Worm (Caenorhabditis elegans): Measurements from ENCODE around the gene C25F6.1.

C25F6.1 gene

DNA sequence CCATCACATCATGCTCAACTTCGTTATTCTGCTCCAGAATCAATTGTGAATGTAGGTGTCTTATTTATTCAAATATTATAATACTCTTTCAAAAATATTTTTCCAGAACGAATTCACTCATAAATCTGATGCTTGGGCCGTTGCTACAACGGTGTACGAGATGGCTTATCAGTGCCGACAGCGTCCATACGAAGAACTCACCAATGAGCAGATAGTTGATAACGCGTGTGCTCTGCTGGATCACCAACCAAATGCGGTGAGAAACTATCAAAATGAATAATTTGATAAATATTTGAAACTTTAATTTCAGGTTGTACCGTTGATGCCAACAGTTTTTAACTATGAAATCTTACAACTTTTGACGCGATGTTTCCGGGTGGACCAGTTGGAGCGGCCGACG lies 20.7 kb upstream of the C25F6.1 start:
- TF ChIP-seq tbx-8 (GFP tag; optimal IDR thresholded peaks at IDR 0.05), result no peak
- no peak for TF ChIP-seq ces-1 (GFP tag; optimal IDR thresholded peaks at IDR 0.05)
- no peak for TF ChIP-seq lin-32 (GFP tag; optimal IDR thresholded peaks at IDR 0.05)
- no peak for TF ChIP-seq nhr-28 (tag; optimal IDR thresholded peaks at IDR 0.05)
- no peak for TF ChIP-seq elt-3 (tag; optimal IDR thresholded peaks at IDR 0.05)
- no peak for TF ChIP-seq zip-8 (tag; optimal IDR thresholded peaks at IDR 0.05)
- no peak for TF ChIP-seq lin-13 (tag; optimal IDR thresholded peaks at IDR 0.05)
- TF ChIP-seq cnd-1 (tag; optimal IDR thresholded peaks at IDR 0.05), result no peak
- no peak for TF ChIP-seq hlh-1 (tag; optimal IDR thresholded peaks at IDR 0.05)
- no peak for TF ChIP-seq snpc-4 (tag; optimal IDR thresholded peaks at IDR 0.05)
- TF ChIP-seq ceh-43 (GFP tag; optimal IDR thresholded peaks at IDR 0.05), result no peak
- no peak for TF ChIP-seq nhr-12 (tag; optimal IDR thresholded peaks at IDR 0.05)
- TF ChIP-seq sem-2 (GFP tag; optimal IDR thresholded peaks at IDR 0.05), result no peak
- TF ChIP-seq blmp-1 (tag; optimal IDR thresholded peaks at IDR 0.05), result no peak
- TF ChIP-seq nhr-237 (tag; optimal IDR thresholded peaks at IDR 0.05), result no peak
- TF ChIP-seq lsy-2 (tag; optimal IDR thresholded peaks at IDR 0.05), result no peak
- TF ChIP-seq ceh-83 (GFP tag; optimal IDR thresholded peaks at IDR 0.05), result no peak

DNA sequence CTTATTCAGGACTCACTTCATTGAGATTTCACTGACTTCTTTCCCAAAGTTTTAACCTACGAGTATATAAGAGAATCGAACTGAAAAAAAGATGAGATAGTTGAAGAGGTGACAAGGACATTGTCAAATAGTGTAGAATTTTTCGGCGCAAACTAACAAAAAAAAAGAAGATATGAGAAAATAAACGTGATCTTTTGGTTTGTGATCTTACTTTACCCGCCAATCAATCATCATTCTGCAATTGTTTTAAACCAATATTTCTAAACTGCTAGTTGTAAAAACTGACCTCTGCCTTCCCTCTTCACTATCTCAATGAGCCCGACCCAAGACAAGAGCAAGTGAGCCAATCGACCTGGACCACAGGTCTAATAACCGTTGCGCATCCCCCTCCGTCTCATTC lies 20.1 kb upstream of the C25F6.1 start:
- TF ChIP-seq snpc-4 (tag; optimal IDR thresholded peaks at IDR 0.05) (no peak), mls-2 (tag; optimal IDR thresholded peaks at IDR 0.05) (no peak), ceh-43 (GFP tag; optimal IDR thresholded peaks at IDR 0.05) (no peak), sptf-1 (tag; optimal IDR thresholded peaks at IDR 0.05) (no peak), ces-1 (GFP tag; optimal IDR thresholded peaks at IDR 0.05) (no peak), lsy-2 (tag; optimal IDR thresholded peaks at IDR 0.05) (no peak), unc-120 (tag; optimal IDR thresholded peaks at IDR 0.05; ENCODE audit: poor library complexity, severe bottlenecking) (no peak), M03D4.4 (tag; optimal IDR thresholded peaks at IDR 0.05) (no peak), sem-2 (GFP tag; optimal IDR thresholded peaks at IDR 0.05) (no peak), pha-4 (tag; optimal IDR thresholded peaks at IDR 0.05) (no peak), cnd-1 (tag; optimal IDR thresholded peaks at IDR 0.05) (no peak), ham-2 (GFP tag; optimal IDR thresholded peaks at IDR 0.05) (no peak), hlh-1 (tag; optimal IDR thresholded peaks at IDR 0.05) (no peak), unc-39 (tag; optimal IDR thresholded peaks at IDR 0.05) (no peak), tbx-8 (GFP tag; optimal IDR thresholded peaks at IDR 0.05) (no peak), ceh-83 (GFP tag; optimal IDR thresholded peaks at IDR 0.05) (no peak), drap-1 (GFP tag; optimal IDR thresholded peaks at IDR 0.05) (no peak), ztf-11 (tag; optimal IDR thresholded peaks at IDR 0.05) (no peak), nhr-237 (tag; optimal IDR thresholded peaks at IDR 0.05) (no peak)

DNA sequence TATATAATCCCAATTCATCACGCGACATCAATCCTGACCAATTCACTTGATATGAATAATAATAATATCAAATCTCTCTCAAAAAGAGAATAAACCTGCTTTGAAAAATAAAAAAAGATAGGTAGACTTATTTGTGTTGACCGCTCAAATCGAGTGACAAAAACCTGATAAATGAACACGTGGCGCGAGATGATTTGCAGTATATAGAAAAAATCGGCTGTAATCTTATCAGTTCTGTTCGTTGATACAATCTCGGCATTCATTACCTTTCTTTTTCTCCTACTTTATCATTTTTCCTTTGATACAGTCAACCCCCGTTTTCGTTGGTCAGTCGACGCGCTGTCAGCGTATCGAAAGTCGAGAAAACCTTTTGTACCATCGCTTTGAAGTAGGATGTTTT lies 19.0 kb upstream of the C25F6.1 start:
- TF ChIP-seq tbx-8 (GFP tag; optimal IDR thresholded peaks at IDR 0.05), result no peak
- no peak for TF ChIP-seq nhr-76 (tag; optimal IDR thresholded peaks at IDR 0.05)
- TF ChIP-seq M03D4.4 (tag; optimal IDR thresholded peaks at IDR 0.05), result no peak
- TF ChIP-seq lsy-2 (tag; optimal IDR thresholded peaks at IDR 0.05), result no peak
- no peak for TF ChIP-seq mls-2 (tag; optimal IDR thresholded peaks at IDR 0.05)
- TF ChIP-seq ceh-39 (tag; optimal IDR thresholded peaks at IDR 0.05), result no peak
- TF ChIP-seq flh-1 (GFP tag; optimal IDR thresholded peaks at IDR 0.05), result no peak
- TF ChIP-seq zip-8 (tag; optimal IDR thresholded peaks at IDR 0.05), result no peak
- TF ChIP-seq sem-2 (GFP tag; optimal IDR thresholded peaks at IDR 0.05), result no peak
- TF ChIP-seq nhr-2 (tag; optimal IDR thresholded peaks at IDR 0.05), result no peak

DNA sequence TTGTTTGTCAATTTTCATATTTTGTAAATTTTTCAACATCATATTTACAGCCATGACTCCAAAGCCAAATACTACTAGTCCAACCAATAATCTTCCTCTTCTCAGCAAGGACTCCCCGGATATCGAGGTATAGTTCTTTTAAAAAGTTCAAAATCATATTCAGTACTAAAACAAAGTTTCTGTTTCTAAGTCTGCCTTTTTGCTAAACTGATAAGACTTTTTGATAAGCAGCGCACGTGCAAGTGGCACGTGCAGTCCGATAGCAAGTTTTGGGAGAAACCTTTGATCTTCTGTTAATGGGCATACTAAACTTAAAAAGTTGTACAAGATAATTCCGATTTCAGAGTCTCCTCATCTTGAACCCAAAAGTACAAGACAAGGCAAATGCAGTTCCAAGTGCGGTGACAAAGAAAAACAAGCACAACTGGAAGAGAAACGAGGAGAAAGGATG lies 18.4 kb upstream of the C25F6.1 start, which contains the start of gene dpyd-1:
dpyd-1 (plus strand) TSS at position 51 of the 451 bp plus-strand sequence.
- TF ChIP-seq nhr-28 (tag; optimal IDR thresholded peaks at IDR 0.05) (no peak), ztf-11 (tag; optimal IDR thresholded peaks at IDR 0.05) (no peak), unc-39 (tag; optimal IDR thresholded peaks at IDR 0.05) (no peak), zip-8 (tag; optimal IDR thresholded peaks at IDR 0.05) (no peak), M03D4.4 (tag; optimal IDR thresholded peaks at IDR 0.05) (no peak), flh-1 (GFP tag; optimal IDR thresholded peaks at IDR 0.05) (no peak), nhr-237 (tag; optimal IDR thresholded peaks at IDR 0.05) (no peak), ceh-39 (tag; optimal IDR thresholded peaks at IDR 0.05) (no peak), sem-2 (GFP tag; optimal IDR thresholded peaks at IDR 0.05) (no peak), nhr-2 (tag; optimal IDR thresholded peaks at IDR 0.05) (no peak), lin-13 (tag; optimal IDR thresholded peaks at IDR 0.05) (no peak), lsy-2 (tag; optimal IDR thresholded peaks at IDR 0.05) (no peak), snpc-4 (tag; optimal IDR thresholded peaks at IDR 0.05) (no peak), lin-32 (GFP tag; optimal IDR thresholded peaks at IDR 0.05) (no peak), ham-2 (GFP tag; optimal IDR thresholded peaks at IDR 0.05) (no peak), bed-3 (GFP tag; optimal IDR thresholded peaks at IDR 0.05) (no peak)
